Worm (Caenorhabditis elegans): ENCODE measurements around the gene Y46H3A.5.
"Not testable (repeated sequence)": the region's sequence is repeated elsewhere in the genome, so short reads cannot be mapped to it uniquely, and the experiment has no call there.

The Y46H3A.5 gene

DNA sequence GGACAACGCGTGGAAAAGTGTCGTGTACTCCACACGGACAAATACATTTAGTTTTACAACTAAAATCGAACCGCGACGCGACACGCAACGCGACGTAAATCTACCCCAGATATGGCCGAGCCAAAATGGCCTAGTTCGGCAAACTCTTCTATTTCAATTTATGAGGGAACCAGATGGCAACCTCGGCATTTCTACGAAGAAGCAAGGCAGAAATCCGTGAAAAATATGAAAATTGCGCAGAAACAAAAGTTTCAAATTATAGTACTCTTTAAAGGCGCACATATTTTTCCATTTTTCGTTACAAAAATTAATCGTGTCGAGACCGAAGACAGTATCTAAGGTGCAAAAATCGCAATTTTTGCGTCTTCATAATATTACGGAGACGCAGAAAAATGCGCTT is at the start of gene Y46H3A.5:
TSS of gene Y46H3A.5 (minus strand) at position 101 of the 400 bp plus-strand sequence.
- TF ChIP-seq tab-1 (GFP tag; IDR thresholded peaks at IDR 0.05); klf-2 (GFP tag; conservative IDR thresholded peaks at IDR 0.05); ztf-23 (GFP tag; IDR thresholded peaks at IDR 0.05): not testable (repeated sequence)

DNA sequence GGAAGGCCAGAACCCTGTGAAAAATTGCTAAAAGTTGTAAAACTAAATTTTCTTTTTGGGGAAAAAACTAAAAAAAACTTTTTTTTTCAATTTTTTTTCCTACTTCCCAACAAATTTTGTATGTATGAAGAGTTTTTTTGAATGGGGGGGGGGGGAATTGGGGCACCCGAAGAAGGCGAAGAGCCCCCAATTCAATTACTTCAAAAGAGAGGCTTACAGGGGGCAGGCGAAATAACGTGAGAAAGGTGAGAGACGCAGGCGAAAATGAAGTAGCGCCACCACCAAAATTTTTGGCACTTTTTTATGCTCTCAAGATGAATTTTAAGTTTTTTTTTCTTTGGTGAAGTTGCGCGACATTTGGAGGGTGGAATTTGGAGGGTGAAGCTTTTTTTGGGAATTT is 48.3 kb upstream of the Y46H3A.5 start:
- 0 out of 2 replicates have a peak, but pooled peaks have one; percentile 17 for TF ChIP-seq ztf-23 (GFP tag; IDR thresholded peaks at IDR 0.05)
- no peak for TF ChIP-seq klf-2 (GFP tag; conservative IDR thresholded peaks at IDR 0.05)

DNA sequence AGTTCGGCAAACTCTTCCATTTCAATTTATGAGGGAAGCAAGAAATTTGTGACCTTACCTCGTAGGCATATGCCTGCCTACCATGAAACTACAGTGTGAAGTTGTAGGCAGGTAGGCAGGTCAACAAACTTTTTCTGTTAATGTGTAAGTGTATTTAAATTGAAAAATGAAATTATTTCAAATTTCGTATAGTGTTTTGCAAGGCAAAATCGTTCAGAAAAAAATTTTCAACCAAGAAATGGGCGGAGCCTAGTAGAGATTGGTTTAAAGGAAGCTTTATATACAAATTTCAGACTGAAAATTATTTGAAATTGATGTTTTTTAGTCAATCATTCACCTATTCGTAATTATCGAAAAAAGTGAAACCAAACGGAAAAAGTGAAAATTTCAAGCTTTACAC is 43.2 kb upstream of the Y46H3A.5 start:
- TF ChIP-seq cog-1 (tag; optimal IDR thresholded peaks at IDR 0.05), result no peak
- no peak for TF ChIP-seq med-1 (GFP tag; optimal IDR thresholded peaks at IDR 0.05; ENCODE audit: insufficient read depth)
- TF ChIP-seq T22C8.4 (GFP tag; IDR thresholded peaks at IDR 0.05), result no peak
- TF ChIP-seq klf-2 (GFP tag; conservative IDR thresholded peaks at IDR 0.05), result no peak
- TF ChIP-seq ref-1 (GFP tag; conservative IDR thresholded peaks at IDR 0.05), result no peak
- TF ChIP-seq ztf-29 (GFP tag; IDR thresholded peaks at IDR 0.05), result no peak
- no peak for TF ChIP-seq tab-1 (GFP tag; IDR thresholded peaks at IDR 0.05)
- no peak for TF ChIP-seq ztf-23 (GFP tag; IDR thresholded peaks at IDR 0.05)
- TF ChIP-seq flt-1 (GFP tag; IDR thresholded peaks at IDR 0.05), result no peak

DNA sequence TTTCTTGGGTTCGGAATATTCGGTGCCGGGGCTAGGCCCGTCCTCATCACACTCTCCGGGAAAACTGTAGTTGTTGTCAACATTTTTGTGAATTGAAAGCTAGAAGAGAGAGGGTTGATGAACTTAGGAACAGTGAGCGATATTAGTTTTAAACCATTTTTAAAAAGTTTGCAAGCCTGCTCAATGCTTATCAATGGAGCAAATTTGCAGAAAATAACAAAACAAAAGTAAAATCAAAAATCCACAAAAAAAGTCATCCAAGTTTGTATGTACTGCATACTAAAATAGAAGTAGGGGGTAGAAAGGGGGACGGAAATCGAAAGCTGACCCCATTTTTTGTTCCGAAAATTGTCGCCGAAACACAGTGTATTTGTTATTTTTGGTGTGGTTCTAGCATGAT is 41.5 kb upstream of the Y46H3A.5 start, which contains the start of gene T10B5.10:
TSS of gene T10B5.10 (minus strand) at position 101 of the 400 bp plus-strand sequence.
- TF ChIP-seq klf-2 (GFP tag; conservative IDR thresholded peaks at IDR 0.05) (no peak), ztf-29 (GFP tag; IDR thresholded peaks at IDR 0.05) (no peak), cog-1 (tag; optimal IDR thresholded peaks at IDR 0.05) (no peak), T22C8.4 (GFP tag; IDR thresholded peaks at IDR 0.05) (no peak), ref-1 (GFP tag; conservative IDR thresholded peaks at IDR 0.05) (no peak), tab-1 (GFP tag; IDR thresholded peaks at IDR 0.05) (no peak), med-1 (GFP tag; optimal IDR thresholded peaks at IDR 0.05; ENCODE audit: insufficient read depth) (no peak), ztf-23 (GFP tag; IDR thresholded peaks at IDR 0.05) (no peak), flt-1 (GFP tag; IDR thresholded peaks at IDR 0.05) (no peak)

DNA sequence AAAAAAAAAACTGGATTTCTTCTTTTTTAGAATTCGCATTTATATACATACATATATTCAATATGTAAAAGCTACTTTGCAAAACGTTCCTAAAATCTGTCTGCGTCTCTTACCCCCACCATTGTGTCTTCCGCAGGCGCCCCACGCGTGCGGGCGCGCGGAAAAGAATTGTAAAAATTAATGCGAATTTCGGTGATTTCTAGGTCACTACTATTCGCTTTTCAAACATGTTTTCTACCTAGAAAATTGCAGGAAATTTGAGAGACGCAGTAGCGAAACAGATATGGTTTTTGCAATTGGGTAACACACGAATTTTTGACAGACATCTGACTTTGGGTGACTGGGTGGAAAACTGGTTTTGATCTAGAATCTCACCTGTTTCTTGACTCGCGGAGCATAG is 40.4 kb upstream of the Y46H3A.5 start:
- TF ChIP-seq tab-1 (GFP tag; IDR thresholded peaks at IDR 0.05), result no peak
- TF ChIP-seq cog-1 (tag; optimal IDR thresholded peaks at IDR 0.05), result no peak
- TF ChIP-seq ztf-23 (GFP tag; IDR thresholded peaks at IDR 0.05), result no peak
- no peak for TF ChIP-seq ztf-29 (GFP tag; IDR thresholded peaks at IDR 0.05)
- TF ChIP-seq klf-2 (GFP tag; conservative IDR thresholded peaks at IDR 0.05), result no peak
- TF ChIP-seq T22C8.4 (GFP tag; IDR thresholded peaks at IDR 0.05), result no peak
- no peak for TF ChIP-seq flt-1 (GFP tag; IDR thresholded peaks at IDR 0.05)
- no peak for TF ChIP-seq ref-1 (GFP tag; conservative IDR thresholded peaks at IDR 0.05)
- TF ChIP-seq med-1 (GFP tag; optimal IDR thresholded peaks at IDR 0.05; ENCODE audit: insufficient read depth), result no peak

DNA sequence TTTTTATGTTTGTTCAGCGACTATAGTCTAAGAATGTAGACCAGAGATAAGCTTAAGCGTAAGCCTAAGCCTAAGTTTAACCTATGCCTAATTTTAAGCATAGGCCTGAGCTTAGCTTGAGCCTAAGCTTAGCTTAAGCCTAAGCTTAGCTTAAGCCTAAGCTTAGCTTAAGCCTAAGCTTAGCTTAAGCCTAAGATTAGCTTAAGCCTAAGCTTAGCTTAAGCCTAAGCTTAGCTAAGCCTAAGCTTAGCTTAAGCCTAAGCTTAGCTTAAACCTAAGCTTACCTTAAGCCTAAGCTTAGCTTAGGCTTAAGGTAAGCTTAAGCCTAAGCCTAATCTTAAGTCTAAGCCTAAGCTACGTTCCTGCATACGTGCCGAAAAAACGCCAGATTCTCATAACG is 33.9 kb upstream of the Y46H3A.5 start:
- TF ChIP-seq ref-1 (GFP tag; conservative IDR thresholded peaks at IDR 0.05), result no peak
- TF ChIP-seq ztf-29 (GFP tag; IDR thresholded peaks at IDR 0.05), result peak; percentile 68; the same call in 1 of the 2 replicates

DNA sequence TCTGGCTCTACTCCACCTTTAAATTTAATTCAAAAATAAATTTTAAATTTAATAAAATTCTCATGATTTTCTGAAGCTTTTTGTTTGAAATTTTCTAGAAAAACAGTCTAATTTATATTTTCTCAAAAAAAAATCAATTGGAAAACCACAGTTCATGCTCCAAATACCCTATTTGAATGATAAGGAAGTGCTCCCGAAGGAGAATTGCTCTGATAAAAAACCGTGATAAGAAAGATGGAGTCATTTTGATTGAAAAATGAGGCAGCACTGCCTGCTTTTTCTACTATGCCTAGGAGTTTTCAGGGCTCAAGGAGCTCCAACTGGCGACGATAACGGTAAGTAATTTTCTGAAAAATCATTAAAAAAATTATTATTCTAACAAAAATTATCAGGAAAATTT is 31.3 kb upstream of the Y46H3A.5 start, which contains the start of gene T10B5.7:
TSS of gene T10B5.7 (plus strand) at position 225 of the 400 bp plus-strand sequence.
- TF ChIP-seq ztf-29 (GFP tag; IDR thresholded peaks at IDR 0.05), result no peak
- TF ChIP-seq T22C8.4 (GFP tag; IDR thresholded peaks at IDR 0.05), result no peak
- TF ChIP-seq cog-1 (tag; optimal IDR thresholded peaks at IDR 0.05), result no peak
- no peak for TF ChIP-seq ztf-23 (GFP tag; IDR thresholded peaks at IDR 0.05)
- TF ChIP-seq tab-1 (GFP tag; IDR thresholded peaks at IDR 0.05), result no peak
- TF ChIP-seq ref-1 (GFP tag; conservative IDR thresholded peaks at IDR 0.05), result no peak
- no peak for TF ChIP-seq flt-1 (GFP tag; IDR thresholded peaks at IDR 0.05)
- TF ChIP-seq klf-2 (GFP tag; conservative IDR thresholded peaks at IDR 0.05), result no peak
- no peak for TF ChIP-seq med-1 (GFP tag; optimal IDR thresholded peaks at IDR 0.05; ENCODE audit: insufficient read depth)

DNA sequence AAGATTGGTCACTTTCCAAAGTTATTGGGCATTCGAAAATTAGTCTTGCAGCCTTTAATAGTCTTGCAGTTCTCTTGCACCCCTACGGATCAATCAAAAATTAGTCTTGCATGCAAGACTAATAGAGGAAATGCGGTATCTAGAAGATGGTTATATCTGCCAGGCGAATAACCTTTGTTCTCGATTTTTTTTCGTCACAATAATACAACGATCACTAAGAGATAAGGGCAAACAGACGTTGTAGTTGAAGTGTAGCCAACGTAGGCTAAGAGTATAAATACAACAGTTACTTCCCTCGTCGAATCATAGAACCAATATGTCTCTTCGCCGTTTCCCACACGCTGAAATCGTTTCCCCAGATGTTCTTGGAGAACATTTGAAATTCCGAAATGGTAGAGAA is 27.1 kb upstream of the Y46H3A.5 start, which contains the start of gene T10B5.8:
TSS of gene T10B5.8 (plus strand) at position 301 of the 400 bp plus-strand sequence.
- TF ChIP-seq tab-1 (GFP tag; IDR thresholded peaks at IDR 0.05), result no peak
- TF ChIP-seq T22C8.4 (GFP tag; IDR thresholded peaks at IDR 0.05), result no peak
- no peak for TF ChIP-seq med-1 (GFP tag; optimal IDR thresholded peaks at IDR 0.05; ENCODE audit: insufficient read depth)
- TF ChIP-seq cog-1 (tag; optimal IDR thresholded peaks at IDR 0.05), result no peak
- TF ChIP-seq ref-1 (GFP tag; conservative IDR thresholded peaks at IDR 0.05), result no peak
- no peak for TF ChIP-seq flt-1 (GFP tag; IDR thresholded peaks at IDR 0.05)
- TF ChIP-seq ztf-29 (GFP tag; IDR thresholded peaks at IDR 0.05), result no peak
- TF ChIP-seq klf-2 (GFP tag; conservative IDR thresholded peaks at IDR 0.05), result no peak
- TF ChIP-seq ztf-23 (GFP tag; IDR thresholded peaks at IDR 0.05), result no peak

DNA sequence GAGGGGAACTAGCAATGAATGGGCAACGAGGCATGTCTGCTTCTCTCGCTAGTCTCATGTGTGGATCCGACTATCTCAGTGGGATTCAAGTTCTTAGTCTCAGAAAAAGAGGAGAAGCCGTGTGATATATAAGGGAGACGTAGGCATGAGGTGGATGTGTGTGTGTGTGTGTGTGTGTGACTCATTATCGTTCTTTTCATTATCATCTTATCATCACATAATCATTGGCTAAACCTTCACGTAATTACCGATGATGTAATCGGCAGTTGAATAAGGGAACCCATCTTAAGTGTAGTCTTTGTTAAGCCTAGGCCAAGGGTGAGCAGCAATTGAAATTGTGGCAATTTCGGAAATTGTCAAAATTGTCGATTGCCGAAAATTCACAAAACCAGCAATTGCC is 15.3 kb upstream of the Y46H3A.5 start, which contains the start of gene Y32G9B.1:
TSS of gene Y32G9B.1 (minus strand) at position 101 of the 400 bp plus-strand sequence.
- TF ChIP-seq ref-1 (GFP tag; conservative IDR thresholded peaks at IDR 0.05) (no peak), ztf-29 (GFP tag; IDR thresholded peaks at IDR 0.05) (no peak), klf-2 (GFP tag; conservative IDR thresholded peaks at IDR 0.05) (no peak), T22C8.4 (GFP tag; IDR thresholded peaks at IDR 0.05) (no peak), tab-1 (GFP tag; IDR thresholded peaks at IDR 0.05) (no peak), med-1 (GFP tag; optimal IDR thresholded peaks at IDR 0.05; ENCODE audit: insufficient read depth) (no peak), ztf-23 (GFP tag; IDR thresholded peaks at IDR 0.05) (no peak), flt-1 (GFP tag; IDR thresholded peaks at IDR 0.05) (no peak), cog-1 (tag; optimal IDR thresholded peaks at IDR 0.05) (no peak)

DNA sequence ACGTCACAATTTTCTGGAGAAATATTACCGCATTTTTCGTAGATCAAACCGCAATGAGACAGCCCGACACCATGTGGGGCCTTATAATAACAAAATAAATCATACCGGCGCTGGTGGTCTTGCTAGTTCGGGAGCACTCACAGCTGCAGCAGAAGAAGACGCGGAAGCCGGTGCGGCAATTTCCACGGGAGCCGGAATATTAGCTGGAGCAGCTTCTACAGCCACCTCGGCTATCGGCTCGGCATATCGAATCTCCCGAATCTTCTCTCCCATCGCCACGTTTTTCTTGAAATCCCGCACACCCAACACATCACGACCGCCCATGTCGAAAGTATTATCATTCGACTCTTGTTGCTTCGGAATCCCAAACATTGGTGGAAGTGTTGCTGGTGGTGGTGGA is 9.8 kb upstream of the Y46H3A.5 start:
- TF ChIP-seq klf-2 (GFP tag; conservative IDR thresholded peaks at IDR 0.05) (no peak), tab-1 (GFP tag; IDR thresholded peaks at IDR 0.05) (no peak), ztf-23 (GFP tag; IDR thresholded peaks at IDR 0.05) (no peak), med-1 (GFP tag; optimal IDR thresholded peaks at IDR 0.05; ENCODE audit: insufficient read depth) (no peak), ref-1 (GFP tag; conservative IDR thresholded peaks at IDR 0.05) (no peak), flt-1 (GFP tag; IDR thresholded peaks at IDR 0.05) (no peak), T22C8.4 (GFP tag; IDR thresholded peaks at IDR 0.05) (no peak), ztf-29 (GFP tag; IDR thresholded peaks at IDR 0.05) (no peak), cog-1 (tag; optimal IDR thresholded peaks at IDR 0.05) (no peak)

Data from whole organism, midembryonic.